Worm (Caenorhabditis elegans): ENCODE data around the gene nphp-2.

Gene nphp-2

DNA sequence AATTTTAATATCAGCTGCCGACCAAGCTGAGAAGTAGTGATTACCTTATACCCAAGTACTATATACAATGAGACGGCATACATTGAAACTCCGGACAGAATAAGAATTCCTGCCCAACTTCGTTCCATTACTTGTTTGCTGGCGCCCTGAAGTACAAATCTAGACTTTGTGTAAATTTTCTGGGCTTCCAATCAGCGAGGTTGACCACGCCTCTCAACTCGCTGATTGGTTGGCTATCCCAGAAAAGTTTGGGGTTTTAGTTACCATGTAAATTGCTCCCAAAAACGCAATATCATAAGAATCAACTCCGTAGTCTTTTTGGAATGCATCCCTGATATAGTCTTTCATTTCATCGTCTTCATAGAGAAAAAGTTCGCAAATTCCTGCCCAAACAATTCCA lies 59.7 kb downstream of the nphp-2 start:
- TF ChIP-seq hlh-30 (tag; optimal IDR thresholded peaks at IDR 0.05; ENCODE audit: insufficient read depth): no peak
- no peak for TF ChIP-seq ceh-82 (tag; optimal IDR thresholded peaks at IDR 0.05)
- TF ChIP-seq dmd-9 (GFP tag; IDR thresholded peaks at IDR 0.05): no peak
- no peak for TF ChIP-seq nhr-48 (tag; optimal IDR thresholded peaks at IDR 0.05)
- no peak for TF ChIP-seq daf-19 (GFP tag; conservative IDR thresholded peaks at IDR 0.05)
- no peak for TF ChIP-seq daf-8 (GFP tag; IDR thresholded peaks at IDR 0.05)
- TF ChIP-seq unc-130 (GFP tag; optimal IDR thresholded peaks at IDR 0.05): no peak
- no peak for TF ChIP-seq hmg-1.1 (GFP tag; IDR thresholded peaks at IDR 0.05)
- TF ChIP-seq nhr-6 (tag; optimal IDR thresholded peaks at IDR 0.05): no peak
- TF ChIP-seq ceh-20 (GFP tag; IDR thresholded peaks at IDR 0.05): no peak
- TF ChIP-seq F44E2.7 (GFP tag; IDR thresholded peaks at IDR 0.05): no peak
- TF ChIP-seq madf-5 (GFP tag; IDR thresholded peaks at IDR 0.05): no peak
- TF ChIP-seq nhr-10 (tag; optimal IDR thresholded peaks at IDR 0.05): no peak
- TF ChIP-seq Y105C5A.15 (GFP tag; IDR thresholded peaks at IDR 0.05): no peak
- TF ChIP-seq dmd-8 (GFP tag; IDR thresholded peaks at IDR 0.05): no peak
